Worm (Caenorhabditis elegans): ENCODE results near the gene K09A9.6.

DNA sequence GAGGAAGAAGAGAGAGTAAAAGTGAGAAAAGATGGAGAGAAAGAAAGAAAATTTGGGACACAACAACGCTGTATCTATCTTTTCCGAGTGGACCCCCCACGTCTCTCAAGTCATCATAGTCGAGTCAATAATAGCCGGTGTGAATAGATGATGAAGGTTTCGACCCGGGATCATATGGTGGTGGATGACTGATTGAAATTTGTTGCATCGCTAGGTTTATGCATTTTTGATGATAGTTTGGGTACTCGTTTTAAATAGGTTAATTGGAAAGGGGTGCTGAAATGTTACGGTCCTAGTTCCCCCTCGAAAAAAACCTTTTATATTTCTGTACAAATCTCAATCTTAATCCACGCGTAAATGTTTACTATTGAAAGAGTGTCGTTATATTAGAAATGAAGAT, 21.5 kb upstream of the K09A9.6 start:
- TF ChIP-seq ama-1 (optimal IDR thresholded peaks at IDR 0.05) (no peak), ceh-19 (GFP tag; optimal IDR thresholded peaks at IDR 0.05) (no peak)
